Worm (Caenorhabditis elegans) whole organism, midembryonic: ENCODE results near the gene cyp-44A1.

Experiments used
- T22C8.4 ChIP-seq: fragments of 200-800 bp; sonication (Bioruptor generic); IDR thresholded peaks from 2 replicates; pipeline ENCODE4 v1.3.6; 2022; ENCODE audit warnings: missing genetic modification characterization, missing compliant biosample characterization
- cog-1 ChIP-seq: sonication (generic microtip); optimal IDR thresholded peaks from 2 replicates; lab custom pipeline; 2016; ENCODE audit warnings: missing genetic modification characterization, missing compliant biosample characterization
- flt-1 ChIP-seq: fragments of 200-800 bp; sonication (Bioruptor generic); IDR thresholded peaks from 2 replicates; pipeline ENCODE4 v1.3.6; 2022; ENCODE audit warnings: missing genetic modification characterization, missing compliant biosample characterization
- klf-2 ChIP-seq: fragments of 200-800 bp; sonication (Bioruptor generic); conservative IDR thresholded peaks from 2 replicates; pipeline ENCODE4 v1.3.6; 2022; ENCODE audit warnings: missing genetic modification reagents, missing genetic modification characterization, missing compliant biosample characterization
- med-1 ChIP-seq: sonication (generic microtip); optimal IDR thresholded peaks from 2 replicates; lab custom pipeline; 2017; ENCODE audit warnings: missing genetic modification characterization, mild to moderate bottlenecking, missing compliant biosample characterization, antibody characterized with exemption, missing genetic modification reagents; ENCODE audit not compliant: insufficient read depth
- ref-1 ChIP-seq: fragments of 200-800 bp; sonication (Bioruptor generic); conservative IDR thresholded peaks from 2 replicates; pipeline ENCODE4 v1.3.6; 2022; ENCODE audit warnings: missing genetic modification reagents, missing genetic modification characterization, missing compliant biosample characterization
- tab-1 ChIP-seq: fragments of 200-800 bp; sonication (Bioruptor generic); IDR thresholded peaks from 2 replicates; pipeline ENCODE4 v1.3.6; 2022; ENCODE audit warnings: missing genetic modification characterization, missing compliant biosample characterization
- ztf-29 ChIP-seq: fragments of 200-800 bp; sonication (Bioruptor generic); IDR thresholded peaks from 2 replicates; pipeline ENCODE4 v1.3.6; 2022; ENCODE audit warnings: missing genetic modification reagents, missing genetic modification characterization, missing compliant biosample characterization

DNA sequence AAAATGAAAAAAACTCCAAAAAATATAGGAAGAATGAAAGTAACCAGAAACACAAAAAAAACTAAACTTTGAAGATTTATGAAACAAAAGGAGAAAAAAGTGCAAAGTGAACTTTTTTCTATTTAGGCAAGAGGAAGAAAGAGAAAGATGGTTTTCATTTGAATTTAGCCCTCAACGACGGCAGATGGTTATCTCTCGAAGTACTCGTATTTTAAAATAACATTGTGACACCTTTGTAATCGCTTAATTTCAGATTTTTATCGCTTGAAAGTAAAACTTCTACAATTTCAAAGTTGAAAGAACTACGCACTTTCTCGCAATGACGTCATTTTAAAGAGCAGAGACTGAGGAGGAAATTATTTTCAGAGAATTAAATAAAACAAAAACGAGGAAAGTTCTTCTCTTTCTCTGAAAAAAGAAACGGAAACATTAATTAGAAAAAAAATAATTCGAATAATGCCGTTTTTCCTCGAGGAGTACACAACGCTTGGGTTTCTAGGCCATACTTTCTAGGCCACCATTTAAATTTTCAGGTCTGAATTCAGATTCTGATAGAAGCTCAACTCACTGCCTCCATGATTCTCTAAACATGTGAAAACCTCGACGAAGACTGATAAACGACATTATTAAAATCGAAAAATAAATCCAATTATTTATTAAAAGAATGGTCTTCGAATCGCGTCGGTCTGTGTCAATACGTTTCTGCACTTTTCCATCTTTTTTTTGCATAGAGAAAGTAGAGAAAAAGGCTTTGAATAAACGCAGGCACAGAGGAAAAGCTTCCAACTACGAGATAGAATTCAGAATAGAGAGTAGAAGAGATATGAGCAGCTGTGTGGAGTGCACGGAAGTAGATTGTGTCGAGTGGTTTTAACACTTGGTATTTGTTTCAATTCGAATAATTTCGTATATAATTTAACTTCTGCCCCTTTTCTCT lies 7.8 kb downstream of the cyp-44A1 start:
- TF ChIP-seq med-1 (GFP tag; lab: Kevin White, UChicago) (no peak), klf-2 (GFP tag; lab: Robert Waterston, UW) (no peak), flt-1 (no peak), cog-1 (tag; lab: Kevin White, UChicago) (peak; percentile 44), tab-1 (GFP tag; lab: Robert Waterston, UW) (no peak), T22C8.4 (GFP tag; lab: Robert Waterston, UW) (no peak), ref-1 (no peak), ztf-29 (no peak)
